Worm (Caenorhabditis elegans): ENCODE results near the gene fipr-1.

- no peak for TF ChIP-seq sdz-38 (tag; optimal IDR thresholded peaks at IDR 0.05)
- no peak for TF ChIP-seq nhr-27 (tag; optimal IDR thresholded peaks at IDR 0.05)
- TF ChIP-seq F55B11.4 (tag; optimal IDR thresholded peaks at IDR 0.05; ENCODE audit: borderline replicate concordance, insufficient read depth): no peak
These were observed at the start of gene fipr-1 for ce11 chrV:12361644-12362043.

All from whole organism, young adult.